Fruit fly (Drosophila melanogaster): ENCODE results near the gene nis.

nis gene

DNA sequence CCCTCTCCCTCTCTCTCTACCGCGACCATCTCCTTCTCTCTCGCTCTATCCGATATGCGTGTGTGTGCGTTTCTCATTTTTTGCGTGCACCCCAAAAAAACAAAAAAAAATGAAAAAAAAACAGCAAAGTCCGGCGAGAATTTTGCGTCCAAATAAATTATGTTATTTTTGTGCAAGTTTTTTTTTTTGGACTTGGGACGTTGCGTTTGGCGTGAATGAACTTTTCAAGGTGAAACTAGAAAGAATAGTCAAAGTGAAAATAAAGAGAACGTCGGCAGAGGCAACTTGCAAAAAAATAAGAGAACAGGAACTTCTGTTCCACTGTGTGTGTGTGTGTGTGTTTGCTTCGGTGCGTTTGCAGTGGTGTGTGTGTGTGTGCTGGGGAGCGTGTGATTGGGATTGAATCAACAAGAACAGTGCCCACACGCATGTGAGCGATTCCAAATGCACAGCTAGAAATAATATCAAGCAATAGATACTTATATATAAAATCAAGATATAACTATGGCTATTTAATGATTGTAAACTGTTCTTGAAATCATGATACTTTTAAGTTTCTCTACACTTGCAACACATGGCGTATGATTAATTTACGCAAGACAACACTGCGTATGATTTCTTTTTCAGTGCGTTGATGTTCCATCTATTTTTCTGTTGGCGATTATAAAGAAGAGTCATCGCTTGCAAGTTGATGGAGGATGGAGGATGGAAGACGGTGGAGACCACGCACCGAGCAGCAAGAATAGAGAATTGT, 42.4 kb upstream of the nis start (continued):
- TF ChIP-seq CG11504 (tag; optimal IDR thresholded peaks at IDR 0.05) (peak; percentile 76), CG10979 (tag; optimal IDR thresholded peaks at IDR 0.05) (no peak), knrl (GFP tag; IDR thresholded peaks at IDR 0.05; ENCODE audit: partially characterized antibody) (no peak), inv (GFP tag; IDR thresholded peaks at IDR 0.05; ENCODE audit: partially characterized antibody) (no peak), Atf6 (GFP tag; IDR thresholded peaks at IDR 0.05) (peak; percentile 87), bigmax (GFP tag; optimal IDR thresholded peaks at IDR 0.05) (no peak), Fer1 (GFP tag; optimal IDR thresholded peaks at IDR 0.05) (peak; percentile 64), CG43689 (GFP tag; IDR thresholded peaks at IDR 0.05) (no peak), tap (tag; optimal IDR thresholded peaks at IDR 0.05) (peak; percentile 31), gt (GFP tag; IDR thresholded peaks at IDR 0.05) (no peak), CG7745 (tag; optimal IDR thresholded peaks at IDR 0.05) (no peak), CG7372 (GFP tag; IDR thresholded peaks at IDR 0.05) (peak; percentile 78), Dek (tag; optimal IDR thresholded peaks at IDR 0.05) (peak; percentile 72), Stat92E (GFP tag; optimal IDR thresholded peaks at IDR 0.05) (no peak), CG14965 (GFP tag; optimal IDR thresholded peaks at IDR 0.05; ENCODE audit: borderline replicate concordance) (no peak), amos (GFP tag; IDR thresholded peaks at IDR 0.05; ENCODE audit: partially characterized antibody) (no peak), MBD-R2 (GFP tag; IDR thresholded peaks at IDR 0.05) (peak; percentile 22; the same call in 1 of the 2 replicates), vfl (GFP tag; optimal IDR thresholded peaks at IDR 0.05) (no peak), YL-1 (GFP tag; optimal IDR thresholded peaks at IDR 0.05) (no peak), CG12744 (GFP tag; optimal IDR thresholded peaks at IDR 0.05) (no peak), grau (tag; optimal IDR thresholded peaks at IDR 0.05) (peak; percentile 75), sens-2 (GFP tag; IDR thresholded peaks at IDR 0.05) (no peak), HLH3B (GFP tag; IDR thresholded peaks at IDR 0.05) (no peak), Oli (tag; optimal IDR thresholded peaks at IDR 0.05) (peak; percentile 69), slou (GFP tag; optimal IDR thresholded peaks at IDR 0.05) (no peak), CG33557 (GFP tag; optimal IDR thresholded peaks at IDR 0.05) (no peak), Awh (GFP tag; IDR thresholded peaks at IDR 0.05) (no peak), Scr (GFP tag; IDR thresholded peaks at IDR 0.05; ENCODE audit: partially characterized antibody) (no peak), Myb (GFP tag; optimal IDR thresholded peaks at IDR 0.05) (peak; percentile 0), unpg (GFP tag; optimal IDR thresholded peaks at IDR 0.05) (peak; percentile 56), lbe (GFP tag; optimal IDR thresholded peaks at IDR 0.05) (no peak), CG9215 (GFP tag; IDR thresholded peaks at IDR 0.05) (peak; percentile 33; the same call in 1 of the 2 replicates), caup (GFP tag; optimal IDR thresholded peaks at IDR 0.05; ENCODE audit: severe bottlenecking) (peak; percentile 47), CG12299 (tag; optimal IDR thresholded peaks at IDR 0.05) (peak; percentile 35), Kr (GFP tag; optimal IDR thresholded peaks at IDR 0.05) (no peak), Side (GFP tag; optimal IDR thresholded peaks at IDR 0.05) (no peak), CG4282 (GFP tag; optimal IDR thresholded peaks at IDR 0.05) (no peak), HHEX (GFP tag; optimal IDR thresholded peaks at IDR 0.05) (peak; percentile 62), wek (GFP tag; optimal IDR thresholded peaks at IDR 0.05) (no peak), E2f2 (GFP tag; IDR thresholded peaks at IDR 0.05) (peak; percentile 50), usp (GFP tag; optimal IDR thresholded peaks at IDR 0.05) (no peak), GATAe (GFP tag; conservative IDR thresholded peaks at IDR 0.05) (no peak), CG4360 (GFP tag; IDR thresholded peaks at IDR 0.05) (no peak), CG4707 (GFP tag; optimal IDR thresholded peaks at IDR 0.05) (no peak), hbn (GFP tag; IDR thresholded peaks at IDR 0.05; ENCODE audit: partially characterized antibody) (no peak), Neu2 (GFP tag; optimal IDR thresholded peaks at IDR 0.05; ENCODE audit: borderline replicate concordance) (no peak), CG3281 (GFP tag; optimal IDR thresholded peaks at IDR 0.05) (peak; percentile 68), Oaz (GFP tag; IDR thresholded peaks at IDR 0.05) (peak; percentile 50; the same call in 1 of the 2 replicates), CG5953 (GFP tag; IDR thresholded peaks at IDR 0.05) (no peak)
